Fruit fly (Drosophila melanogaster) whole organism, embryonic: ENCODE results near the gene Sema5c.
A peak's percentile ranks its signal among the peaks of the same experiment; 100 is the strongest.

ENCODE experiments used
- Bgb ChIP-seq: fragments of 200-800 bp; sonication (Bioruptor generic); IDR thresholded peaks from 2 replicates; pipeline ENCODE4 v1.3.6; 2022; ENCODE audit warnings: missing biosample characterization, missing genetic modification characterization; ENCODE audit not compliant: partially characterized antibody
- CG10321 ChIP-seq: fragments of 200-800 bp; sonication (Bioruptor generic); IDR thresholded peaks from 2 replicates; pipeline ENCODE4 v1.3.6; 2022; ENCODE audit warnings: missing biosample characterization, missing genetic modification characterization
- CG11695 ChIP-seq: fragments of 200-800 bp; sonication (Bioruptor generic); IDR thresholded peaks from 3 replicates; pipeline ENCODE4 v1.3.6; 2022; ENCODE audit warnings: missing biosample characterization, missing genetic modification characterization
- CG13894 ChIP-seq: fragments of 200-800 bp; sonication (Bioruptor generic); optimal IDR thresholded peaks from 3 replicates; lab custom pipeline; 2018; ENCODE audit warnings: missing biosample characterization, mild to moderate bottlenecking, missing genetic modification characterization, moderate library complexity
- CG15011 ChIP-seq: fragments of 200-800 bp; sonication (Bioruptor generic); optimal IDR thresholded peaks from 3 replicates; lab custom pipeline; 2018; ENCODE audit warnings: missing biosample characterization, mild to moderate bottlenecking, missing genetic modification characterization
- CG15479 ChIP-seq: fragments of 200-800 bp; sonication (Bioruptor generic); optimal IDR thresholded peaks from 3 replicates; lab custom pipeline; 2019; ENCODE audit warnings: missing biosample characterization, mild to moderate bottlenecking, missing genetic modification characterization, moderate library complexity
- CG16815 ChIP-seq: fragments of 200-800 bp; sonication (Bioruptor generic); optimal IDR thresholded peaks from 3 replicates; lab custom pipeline; 2017; ENCODE audit warnings: missing biosample characterization, mild to moderate bottlenecking, missing genetic modification characterization
- CG17361 ChIP-seq: fragments of 200-800 bp; sonication (Bioruptor generic); IDR thresholded peaks from 3 replicates; pipeline ENCODE4 v1.3.6; 2022; ENCODE audit warnings: missing biosample characterization, missing genetic modification characterization
- CG17612 ChIP-seq: fragments of 200-800 bp; sonication (Bioruptor generic); IDR thresholded peaks from 2 replicates; pipeline ENCODE4 v1.3.6; 2022; ENCODE audit warnings: missing biosample characterization, missing genetic modification characterization
- CG17829 ChIP-seq: fragments of 200-800 bp; optimal IDR thresholded peaks from 2 replicates; lab custom pipeline; 2019; ENCODE audit warnings: missing biosample characterization, mild to moderate bottlenecking, missing genetic modification characterization, moderate library complexity
- CG2129 ChIP-seq: fragments of 200-800 bp; sonication (Bioruptor generic); IDR thresholded peaks from 2 replicates; pipeline ENCODE4 v1.3.6; 2022; ENCODE audit warnings: missing biosample characterization, missing genetic modification characterization; ENCODE audit not compliant: partially characterized antibody
- CG2199 ChIP-seq: fragments of 200-800 bp; sonication (Bioruptor generic); IDR thresholded peaks from 3 replicates; pipeline ENCODE4 v1.3.6; 2022; ENCODE audit warnings: missing biosample characterization, missing genetic modification characterization
- CG30403 ChIP-seq: fragments of 200-800 bp; sonication (Bioruptor generic); optimal IDR thresholded peaks from 3 replicates; lab custom pipeline; 2016; ENCODE audit warnings: missing biosample characterization, missing genetic modification characterization
- CG34422 ChIP-seq: fragments of 200-800 bp; sonication (Bioruptor generic); IDR thresholded peaks from 3 replicates; pipeline ENCODE4 v1.3.6; 2022; ENCODE audit warnings: missing biosample characterization, missing genetic modification characterization
- CG4282 ChIP-seq: fragments of 200-800 bp; sonication (Bioruptor generic); optimal IDR thresholded peaks from 2 replicates; lab custom pipeline; 2016; ENCODE audit warnings: missing biosample characterization, missing genetic modification characterization
- CG4424 ChIP-seq: fragments of 200-800 bp; sonication (Bioruptor generic); optimal IDR thresholded peaks from 3 replicates; lab custom pipeline; 2016; ENCODE audit warnings: missing biosample characterization, missing genetic modification characterization
- CG4730 ChIP-seq: fragments of 200-800 bp; sonication (Bioruptor generic); IDR thresholded peaks from 2 replicates; pipeline ENCODE4 v1.3.6; 2022; ENCODE audit warnings: missing biosample characterization, missing genetic modification characterization
- CTCF ChIP-seq: fragments of 200-800 bp; sonication (Bioruptor generic); optimal IDR thresholded peaks from 2 replicates; lab custom pipeline; 2017; ENCODE audit warnings: missing biosample characterization, mild to moderate bottlenecking, missing genetic modification characterization, moderate library complexity
- D19A ChIP-seq: fragments of 200-800 bp; optimal IDR thresholded peaks from 3 replicates; lab custom pipeline; 2019; ENCODE audit warnings: missing biosample characterization, mild to moderate bottlenecking, missing genetic modification characterization, moderate library complexity
- D19B ChIP-seq: fragments of 200-800 bp; sonication (Bioruptor generic); optimal IDR thresholded peaks from 2 replicates; lab custom pipeline; 2017; ENCODE audit warnings: missing biosample characterization, mild to moderate bottlenecking, missing genetic modification characterization
- Doc3 ChIP-seq: fragments of 200-800 bp; sonication (Bioruptor generic); IDR thresholded peaks from 3 replicates; pipeline ENCODE4 v1.3.6; 2022; ENCODE audit warnings: missing biosample characterization, missing genetic modification characterization; ENCODE audit not compliant: partially characterized antibody
- H15 ChIP-seq: fragments of 200-800 bp; sonication (Bioruptor generic); IDR thresholded peaks from 3 replicates; pipeline ENCODE4 v1.3.6; 2022; ENCODE audit warnings: missing biosample characterization, missing genetic modification characterization
- Hr39 ChIP-seq: fragments of >200 bp; optimal IDR thresholded peaks from 2 replicates; lab custom pipeline; 2017
- Hsf ChIP-seq: fragments of 200-800 bp; sonication (Bioruptor generic); optimal IDR thresholded peaks from 3 replicates; lab custom pipeline; 2016; ENCODE audit warnings: missing biosample characterization, missing genetic modification characterization
- Lim3 ChIP-seq: fragments of 200-800 bp; sonication (Bioruptor generic); IDR thresholded peaks from 2 replicates; pipeline ENCODE4 v1.3.6; 2022; ENCODE audit warnings: missing biosample characterization, missing genetic modification characterization
- Med ChIP-seq: fragments of 200-800 bp; sonication (Bioruptor generic); peaks from one replicate; lab custom pipeline; 2016; ENCODE audit warnings: missing biosample characterization, missing genetic modification characterization, mild to moderate bottlenecking, inconsistent platforms, moderate library complexity
- Meics ChIP-seq: fragments of 200-800 bp; sonication (Bioruptor generic); optimal IDR thresholded peaks from 2 replicates; lab custom pipeline; 2017; ENCODE audit warnings: missing biosample characterization, mild to moderate bottlenecking, missing genetic modification characterization
- Nf-YB ChIP-seq: fragments of 200-800 bp; sonication (Bioruptor generic); optimal IDR thresholded peaks from 3 replicates; lab custom pipeline; 2019; ENCODE audit warnings: missing biosample characterization, mild to moderate bottlenecking, missing genetic modification characterization, moderate library complexity
- Oli ChIP-seq: fragments of 200-800 bp; sonication (Bioruptor generic); optimal IDR thresholded peaks from 2 replicates; lab custom pipeline; 2018; ENCODE audit warnings: missing biosample characterization, mild to moderate bottlenecking, missing genetic modification characterization, moderate library complexity
- Sox102F ChIP-seq: fragments of 200-800 bp; sonication (Bioruptor generic); optimal IDR thresholded peaks from 2 replicates; lab custom pipeline; 2018; ENCODE audit warnings: missing biosample characterization, mild to moderate bottlenecking, missing genetic modification characterization, moderate library complexity
- Usf ChIP-seq: fragments of 200-800 bp; sonication (Bioruptor generic); optimal IDR thresholded peaks from 2 replicates; lab custom pipeline; 2017; ENCODE audit warnings: missing genotype, missing biosample characterization, missing genetic modification characterization
- Vsx1 ChIP-seq: fragments of 200-800 bp; sonication (Bioruptor generic); optimal IDR thresholded peaks from 2 replicates; lab custom pipeline; 2017; ENCODE audit warnings: missing biosample characterization, mild to moderate bottlenecking, missing genetic modification characterization, missing genetic modification reagents
- YL-1 ChIP-seq: fragments of 200-800 bp; sonication (Bioruptor generic); optimal IDR thresholded peaks from 3 replicates; lab custom pipeline; 2017; ENCODE audit warnings: missing biosample characterization, mild to moderate bottlenecking, missing genetic modification characterization
- chinmo ChIP-seq: fragments of 200-800 bp; sonication (Bioruptor generic); IDR thresholded peaks from 4 replicates; pipeline ENCODE4 v1.3.6; 2022; ENCODE audit warnings: missing biosample characterization, missing genetic modification characterization; ENCODE audit not compliant: partially characterized antibody
- croc ChIP-seq: fragments of 200-800 bp; sonication (Bioruptor generic); conservative IDR thresholded peaks from 3 replicates; pipeline ENCODE4 v1.3.6; 2022; ENCODE audit warnings: missing biosample characterization, missing genetic modification characterization
- crol ChIP-seq: fragments of 200-800 bp; sonication (Bioruptor generic); IDR thresholded peaks from 2 replicates; pipeline ENCODE4 v1.3.6; 2022; ENCODE audit warnings: missing biosample characterization, missing genetic modification characterization
- da ChIP-seq: fragments of 200-800 bp; sonication (Bioruptor generic); optimal IDR thresholded peaks from 2 replicates; lab custom pipeline; 2016; ENCODE audit warnings: missing biosample characterization, missing genetic modification characterization
- gfzf ChIP-seq: fragments of 200-800 bp; sonication (Bioruptor generic); optimal IDR thresholded peaks from 2 replicates; lab custom pipeline; 2016; ENCODE audit warnings: missing biosample characterization, mild to moderate bottlenecking, missing genetic modification characterization, moderate library complexity
- grn ChIP-seq: fragments of 200-800 bp; sonication (Bioruptor generic); optimal IDR thresholded peaks from 3 replicates; lab custom pipeline; 2017; ENCODE audit warnings: missing biosample characterization, missing genetic modification characterization
- hkb ChIP-seq, 2 experiments: fragments of 200-800 bp in 1 of 2; fragments of >200 bp in 1 of 2; sonication (Bioruptor generic) in 1 of 2; IDR thresholded peaks in 1 of 2; optimal IDR thresholded peaks in 1 of 2; 2 replicates each; pipeline versions ENCODE4 v1.3.6 to Lab custom; 2017 to 2022; ENCODE audit warnings: missing biosample characterization in 1 of 2, missing genetic modification characterization in 1 of 2
- kay ChIP-seq: fragments of 200-800 bp; sonication (Bioruptor generic); optimal IDR thresholded peaks from 2 replicates; lab custom pipeline; 2016; ENCODE audit warnings: missing biosample characterization, missing genetic modification characterization
- nerfin-2 ChIP-seq: fragments of 200-800 bp; sonication (Bioruptor generic); IDR thresholded peaks from 2 replicates; pipeline ENCODE4 v1.3.6; 2022; ENCODE audit warnings: missing biosample characterization, missing genetic modification characterization; ENCODE audit not compliant: partially characterized antibody
- nmo ChIP-seq: fragments of 200-800 bp; sonication (Bioruptor generic); optimal IDR thresholded peaks from 2 replicates; lab custom pipeline; 2018; ENCODE audit warnings: missing biosample characterization, mild to moderate bottlenecking, missing genetic modification characterization, moderate library complexity
- pan ChIP-seq, 4 experiments: fragments of >200 bp in 3 of 4; fragments of 200-800 bp in 1 of 4; sonication (Bioruptor generic) in 1 of 4; optimal IDR thresholded peaks in 3 of 4; IDR thresholded peaks in 1 of 4; 2 replicates each; pipeline versions ENCODE4 v1.3.6 to Lab custom; 2017 to 2022; ENCODE audit warnings: missing biosample characterization in 2 of 4, missing genetic modification characterization in 2 of 4, mixed read lengths in 1 of 4
- phol ChIP-seq: fragments of 200-800 bp; sonication (Bioruptor generic); optimal IDR thresholded peaks from 3 replicates; lab custom pipeline; 2018; ENCODE audit warnings: missing biosample characterization, mild to moderate bottlenecking, missing genetic modification characterization, moderate library complexity
- pros ChIP-seq: fragments of 200-800 bp; sonication (Bioruptor generic); optimal IDR thresholded peaks from 3 replicates; lab custom pipeline; 2019; ENCODE audit warnings: missing biosample characterization, mild to moderate bottlenecking, missing genetic modification characterization, moderate library complexity
- psq ChIP-seq: fragments of 200-800 bp; sonication (Bioruptor generic); optimal IDR thresholded peaks from 2 replicates; lab custom pipeline; 2017; ENCODE audit warnings: missing biosample characterization, missing genetic modification characterization
- zfh2 ChIP-seq: fragments of 200-800 bp; sonication (Bioruptor generic); optimal IDR thresholded peaks from 2 replicates; lab custom pipeline; 2016; ENCODE audit warnings: missing biosample characterization, missing genetic modification characterization

The Sema5c gene

dm6 chr3L:12066699-12067287 lies 14.8 kb downstream of the Sema5c start (continued):
- TF ChIP-seq CG30403 (GFP tag; lab: Kevin White, UChicago) (no peak), CTCF (GFP tag; lab: Kevin White, UChicago) (peak; percentile 95), Hsf (GFP tag; lab: Kevin White, UChicago) (no peak), Vsx1 (GFP tag; lab: Kevin White, UChicago) (peak; percentile 1), H15 (GFP tag; lab: Robert Waterston, UW) (no peak), Hr39 (no peak), CG34422 (GFP tag; lab: Robert Waterston, UW) (no peak), Lim3 (GFP tag; lab: Robert Waterston, UW) (no peak), hkb (optimal IDR thresholded peaks at IDR 0.05; lab: Kevin White, UChicago) (peak; percentile 96), hkb (GFP tag; IDR thresholded peaks at IDR 0.05; lab: Robert Waterston, UW) (no peak), gfzf (GFP tag; lab: Kevin White, UChicago) (peak; percentile 18), CG2129 (GFP tag; lab: Robert Waterston, UW) (no peak), D19B (GFP tag; lab: Kevin White, UChicago) (no peak), croc (GFP tag; lab: Robert Waterston, UW) (no peak), Meics (GFP tag; lab: Kevin White, UChicago) (no peak), kay (GFP tag; lab: Kevin White, UChicago) (peak; percentile 15), CG15011 (GFP tag; lab: Kevin White, UChicago) (no peak), Doc3 (GFP tag; lab: Robert Waterston, UW) (no peak), pros (peak; percentile 2), grn (GFP tag; lab: Kevin White, UChicago) (no peak), CG11695 (GFP tag; lab: Robert Waterston, UW) (no peak), Nf-YB (GFP tag; lab: Kevin White, UChicago) (no peak), chinmo (no peak), CG4282 (GFP tag; lab: Kevin White, UChicago) (no peak), psq (no peak), nerfin-2 (GFP tag; lab: Robert Waterston, UW) (no peak), CG4730 (no peak), Bgb (peak; percentile 39; the same call in 1 of the 2 replicates), CG15479 (GFP tag; lab: Kevin White, UChicago) (no peak), CG13894 (tag; lab: Kevin White, UChicago) (no peak), zfh2 (GFP tag; lab: Kevin White, UChicago) (no peak)

- 0 out of 3 replicates have a peak, but pooled peaks have one; percentile 7 for TF ChIP-seq CG2199 (GFP tag; lab: Robert Waterston, UW)
- TF ChIP-seq CG17612 (GFP tag; lab: Robert Waterston, UW) = no peak
- no peak for TF ChIP-seq CG10321 (GFP tag; lab: Robert Waterston, UW)
- peak; percentile 26 for TF ChIP-seq Med (GFP tag; lab: Kevin White, UChicago)
- TF ChIP-seq, all 482 proteins: peak for 2
Measured at dm6 chr3L:12064759-12065158, 16.9 kb downstream of the Sema5c start, which contains the start of gene rols. TSS of gene rols (minus strand) at chr3L:12064859.

DNA sequence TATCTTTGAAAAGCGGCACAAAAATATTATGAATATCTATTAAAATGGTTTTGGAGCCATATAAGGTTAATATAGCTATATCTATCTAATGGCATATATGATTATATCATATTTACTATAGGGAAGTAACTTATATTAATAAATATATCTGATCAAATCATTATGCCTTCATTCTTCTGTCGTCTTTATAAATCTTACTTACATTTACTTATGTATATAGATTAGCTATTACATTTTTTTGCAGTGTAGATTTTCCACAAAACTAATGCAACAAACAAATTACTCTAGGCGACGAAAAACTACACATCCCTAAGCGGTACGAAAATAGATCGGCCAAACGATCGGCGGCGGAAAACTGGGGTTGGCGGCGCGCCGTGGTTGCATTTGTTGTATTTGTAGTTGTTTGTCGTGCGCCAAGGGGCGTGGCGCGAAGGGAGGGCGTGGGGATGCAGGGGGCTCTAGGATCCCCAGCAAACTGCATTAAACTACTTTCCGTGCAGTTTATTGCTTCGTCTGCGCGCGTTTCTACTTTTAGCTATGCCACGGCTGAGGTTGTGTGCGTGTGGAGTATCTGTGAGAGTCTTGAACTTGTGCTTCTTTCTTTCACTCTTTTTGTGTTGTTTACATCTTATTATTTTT lies 18.1 kb downstream of the Sema5c start:
- TF ChIP-seq Sox102F (GFP tag; lab: Kevin White, UChicago) (peak; percentile 9), CG17361 (GFP tag; lab: Robert Waterston, UW) (peak; percentile 25; the same call in 1 of the 3 replicates), CG4424 (GFP tag; lab: Kevin White, UChicago) (no peak), D19A (tag; lab: Kevin White, UChicago) (peak; percentile 22), phol (tag; lab: Kevin White, UChicago) (peak; percentile 39), Usf (GFP tag; lab: Kevin White, UChicago) (no peak), nmo (GFP tag; lab: Kevin White, UChicago) (peak; percentile 31), YL-1 (GFP tag; lab: Kevin White, UChicago) (no peak), da (GFP tag; lab: Kevin White, UChicago) (no peak), CG16815 (GFP tag; lab: Kevin White, UChicago) (peak; percentile 1), pan (optimal IDR thresholded peaks at IDR 0.05; lab: Kevin White, UChicago) (no peak), pan (GFP tag; optimal IDR thresholded peaks at IDR 0.05 in 1 of 2, IDR thresholded peaks at IDR 0.05 in 1 of 2) (no peak), crol (GFP tag; lab: Robert Waterston, UW) (peak; percentile 65), CG17829 (tag; lab: Kevin White, UChicago) (peak; percentile 15), Oli (tag; lab: Kevin White, UChicago) (no peak)
